Fruit fly (Drosophila melanogaster): ENCODE measurements around the gene CG6073.
A peak's percentile ranks its signal among the peaks of the same experiment; 100 is the strongest.

The CG6073 gene

DNA sequence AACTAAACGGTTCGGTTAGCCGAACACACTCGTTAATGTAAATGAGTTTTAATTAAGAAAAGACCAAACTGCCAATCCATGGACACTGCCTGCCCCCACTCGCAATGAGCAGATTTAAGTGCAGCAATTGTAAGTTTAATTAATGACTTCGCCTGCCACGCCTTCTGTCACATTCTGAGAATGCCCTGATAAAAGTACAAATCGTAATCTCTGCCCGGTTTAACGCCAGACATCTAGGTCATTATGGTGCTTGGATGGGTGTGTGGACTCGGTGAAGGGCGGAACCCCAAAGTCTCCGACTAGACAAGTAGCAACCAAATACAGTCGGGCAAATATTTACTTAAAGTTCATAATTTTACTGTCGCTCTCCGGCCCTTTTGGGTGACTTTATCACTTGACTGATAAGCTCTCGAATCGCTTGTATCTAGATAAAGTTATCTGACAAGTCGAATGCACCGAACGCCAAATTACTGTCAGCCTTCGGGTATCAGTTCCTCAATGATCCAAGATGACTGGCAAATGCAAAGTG lies 33.6 kb upstream of the CG6073 start (continued):
- TF ChIP-seq H2.0 (GFP tag; IDR thresholded peaks at IDR 0.05) (no peak), CG15514 (GFP tag; optimal IDR thresholded peaks at IDR 0.05) (no peak), z (GFP tag; IDR thresholded peaks at IDR 0.05) (no peak), seq (GFP tag; IDR thresholded peaks at IDR 0.05) (no peak), dysf (GFP tag; IDR thresholded peaks at IDR 0.05) (no peak), Hr78 (GFP tag; optimal IDR thresholded peaks at IDR 0.05) (peak in 1 of 2 experiments; percentile 46), ham (GFP tag; IDR thresholded peaks at IDR 0.05) (no peak), CG7786 (GFP tag; optimal IDR thresholded peaks at IDR 0.05) (no peak), CG15601 (tag; optimal IDR thresholded peaks at IDR 0.05) (peak; percentile 40), lilli (GFP tag; optimal IDR thresholded peaks at IDR 0.05) (no peak), CG4617 (GFP tag; optimal IDR thresholded peaks at IDR 0.05; ENCODE audit: borderline replicate concordance) (no peak), CG33557 (GFP tag; optimal IDR thresholded peaks at IDR 0.05) (no peak), sima (GFP tag; optimal IDR thresholded peaks at IDR 0.05) (no peak), tgo (GFP tag; IDR thresholded peaks at IDR 0.05) (no peak), onecut (GFP tag; IDR thresholded peaks at IDR 0.05) (no peak), zfh1 (GFP tag; IDR thresholded peaks at IDR 0.05) (no peak), Oaz (GFP tag; IDR thresholded peaks at IDR 0.05) (no peak), gfzf (GFP tag; optimal IDR thresholded peaks at IDR 0.05) (no peak), gsb (GFP tag; IDR thresholded peaks at IDR 0.05) (no peak), NC2β (GFP tag; optimal IDR thresholded peaks at IDR 0.05) (no peak), tna (GFP tag; IDR thresholded peaks at IDR 0.05; ENCODE audit: partially characterized antibody) (no peak), Rx (GFP tag; IDR thresholded peaks at IDR 0.05) (no peak), CG8290 (GFP tag; optimal IDR thresholded peaks at IDR 0.05) (no peak), CG8290 (tag; optimal IDR thresholded peaks at IDR 0.05) (no peak), jigr1 (GFP tag; IDR thresholded peaks at IDR 0.05) (no peak), CG3838 (GFP tag; optimal IDR thresholded peaks at IDR 0.05) (no peak), Dek (tag; optimal IDR thresholded peaks at IDR 0.05) (no peak), CG10565 (GFP tag; optimal IDR thresholded peaks at IDR 0.05) (no peak), ara (GFP tag; IDR thresholded peaks at IDR 0.05) (no peak), Dref (GFP tag; IDR thresholded peaks at IDR 0.05) (no peak), Lim3 (GFP tag; IDR thresholded peaks at IDR 0.05) (no peak), tll (GFP tag; optimal IDR thresholded peaks at IDR 0.05) (no peak), gt (GFP tag; IDR thresholded peaks at IDR 0.05) (no peak), HHEX (GFP tag; optimal IDR thresholded peaks at IDR 0.05) (no peak), CG5245 (GFP tag; optimal IDR thresholded peaks at IDR 0.05) (no peak), CG8765 (GFP tag; IDR thresholded peaks at IDR 0.05) (no peak), ems (GFP tag; optimal IDR thresholded peaks at IDR 0.05) (no peak), CG2678 (tag; optimal IDR thresholded peaks at IDR 0.05) (peak; percentile 32), CG3407 (GFP tag; optimal IDR thresholded peaks at IDR 0.05) (peak; percentile 19), grn (GFP tag; optimal IDR thresholded peaks at IDR 0.05) (peak; percentile 68), Optix (GFP tag; IDR thresholded peaks at IDR 0.05) (no peak), Stat92E (GFP tag; optimal IDR thresholded peaks at IDR 0.05) (no peak), Sry-δ (GFP tag; optimal IDR thresholded peaks at IDR 0.05) (no peak), NFAT (GFP tag; IDR thresholded peaks at IDR 0.05) (no peak), fru (optimal IDR thresholded peaks at IDR 0.05) (no peak), her (GFP tag; optimal IDR thresholded peaks at IDR 0.05) (no peak), HLHmδ (GFP tag; optimal IDR thresholded peaks at IDR 0.05) (no peak), CG1233 (GFP tag; optimal IDR thresholded peaks at IDR 0.05) (peak; percentile 25), ewg (GFP tag; optimal IDR thresholded peaks at IDR 0.05) (no peak), CG11398 (GFP tag; optimal IDR thresholded peaks at IDR 0.05) (no peak), Mad (GFP tag; optimal IDR thresholded peaks at IDR 0.05) (no peak), CG7839 (tag; optimal IDR thresholded peaks at IDR 0.05) (no peak)
